Fruit fly (Drosophila melanogaster): Measurements from ENCODE around the gene Ugt36F1.

DNA sequence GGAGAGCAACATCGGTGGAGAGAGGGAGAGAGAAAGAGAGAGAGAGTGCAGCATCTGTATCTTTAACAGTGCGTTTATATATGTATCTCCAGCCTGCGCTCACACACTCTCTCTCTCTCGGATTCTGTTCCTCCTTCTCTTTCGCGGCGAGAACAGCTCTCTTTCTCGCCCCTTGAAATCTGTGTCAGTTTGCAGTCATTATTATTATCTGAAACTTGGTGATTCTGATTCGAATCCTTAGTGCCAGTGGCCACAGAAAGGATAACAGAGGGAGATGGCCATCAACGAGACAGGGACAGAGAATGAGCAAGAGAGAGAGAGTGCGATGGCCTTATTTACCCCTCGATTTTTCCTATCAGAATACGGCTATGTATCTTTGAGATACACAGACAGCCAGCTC is 36.2 kb upstream of the Ugt36F1 start:
- TF ChIP-seq Blimp-1 (GFP tag; optimal IDR thresholded peaks at IDR 0.05) = no peak
- no peak for TF ChIP-seq Sox102F (GFP tag; optimal IDR thresholded peaks at IDR 0.05)
- no peak for TF ChIP-seq CG6163 (GFP tag; IDR thresholded peaks at IDR 0.05)
- no peak for TF ChIP-seq fd85E (GFP tag; optimal IDR thresholded peaks at IDR 0.05)
- no peak for TF ChIP-seq acj6 (GFP tag; optimal IDR thresholded peaks at IDR 0.05)
- no peak for TF ChIP-seq OdsH (GFP tag; optimal IDR thresholded peaks at IDR 0.05)
- TF ChIP-seq CG34406 (GFP tag; optimal IDR thresholded peaks at IDR 0.05) = no peak
- TF ChIP-seq CG15336 (GFP tag; IDR thresholded peaks at IDR 0.05) = no peak
- no peak for TF ChIP-seq Hr4 (GFP tag; optimal IDR thresholded peaks at IDR 0.05)
- TF ChIP-seq Ets21C (GFP tag; optimal IDR thresholded peaks at IDR 0.05) = no peak
- TF ChIP-seq eg (GFP tag; IDR thresholded peaks at IDR 0.05) = no peak
